Worm (Caenorhabditis elegans) whole organism, late embryonic: Measurements from ENCODE around the gene M02B1.3.

Source experiments
- C08G9.2 ChIP-seq: sonication (generic microtip); optimal IDR thresholded peaks from 2 replicates; lab custom pipeline; 2016; ENCODE audit warnings: mild to moderate bottlenecking, missing genetic modification characterization, moderate library complexity, missing compliant biosample characterization
- K02D7.2 ChIP-seq: sonication (generic microtip); optimal IDR thresholded peaks from 2 replicates; lab custom pipeline; 2017; ENCODE audit warnings: mild to moderate bottlenecking, missing genetic modification characterization, missing compliant biosample characterization
- K09A11.1 ChIP-seq: sonication (generic microtip); optimal IDR thresholded peaks from 2 replicates; lab custom pipeline; 2017; ENCODE audit warnings: antibody characterized with exemption, mild to moderate bottlenecking, missing genetic modification characterization, missing compliant biosample characterization; ENCODE audit not compliant: insufficient read depth
- ceh-14 ChIP-seq: sonication (generic microtip); optimal IDR thresholded peaks from 2 replicates; lab custom pipeline; 2016; ENCODE audit warnings: missing genotype, missing genetic modification characterization, missing compliant biosample characterization
- ceh-19 ChIP-seq: fragments of 200-800 bp; sonication (Bioruptor generic); optimal IDR thresholded peaks from 2 replicates; lab custom pipeline; 2018; ENCODE audit warnings: mild to moderate bottlenecking, missing genetic modification characterization, missing compliant biosample characterization
- ceh-2 ChIP-seq: sonication (generic microtip); optimal IDR thresholded peaks from 2 replicates; lab custom pipeline; 2016; ENCODE audit warnings: missing genotype, missing genetic modification characterization, missing compliant biosample characterization
- ceh-24 ChIP-seq: sonication (generic microtip); optimal IDR thresholded peaks from 2 replicates; lab custom pipeline; 2016; ENCODE audit warnings: mild to moderate bottlenecking, missing genetic modification characterization, missing compliant biosample characterization
- ceh-30 ChIP-seq: fragments of 150-350 bp; optimal IDR thresholded peaks from 2 replicates; lab custom pipeline; 2014; ENCODE audit warnings: missing biosample characterization, missing genetic modification characterization
- che-1 ChIP-seq: sonication (generic microtip); optimal IDR thresholded peaks from 2 replicates; lab custom pipeline; 2016; ENCODE audit warnings: mild to moderate bottlenecking, missing genetic modification characterization, missing compliant biosample characterization
- dmd-4 ChIP-seq: sonication (generic microtip); optimal IDR thresholded peaks from 2 replicates; lab custom pipeline; 2016; ENCODE audit warnings: borderline replicate concordance, missing genetic modification characterization, missing compliant biosample characterization
- dve-1 ChIP-seq: sonication (generic microtip); optimal IDR thresholded peaks from 2 replicates; lab custom pipeline; 2017; ENCODE audit warnings: antibody characterized with exemption, mild to moderate bottlenecking, missing genetic modification characterization, missing compliant biosample characterization
- elt-2 ChIP-seq: sonication (generic microtip); optimal IDR thresholded peaks from 2 replicates; lab custom pipeline; 2016; ENCODE audit warnings: missing genetic modification reagents, missing genetic modification characterization, missing compliant biosample characterization
- ets-4 ChIP-seq: sonication (generic microtip); optimal IDR thresholded peaks from 2 replicates; lab custom pipeline; 2016; ENCODE audit warnings: missing genetic modification characterization, missing compliant biosample characterization
- eyg-1 ChIP-seq: sonication (generic microtip); optimal IDR thresholded peaks from 2 replicates; lab custom pipeline; 2016; ENCODE audit warnings: missing genotype, missing genetic modification characterization, missing compliant biosample characterization
- fkh-6 ChIP-seq: sonication (generic microtip); optimal IDR thresholded peaks from 2 replicates; lab custom pipeline; 2016; ENCODE audit warnings: missing genetic modification characterization, missing compliant biosample characterization
- hlh-13 ChIP-seq: fragments of 200-800 bp; sonication (Bioruptor generic); optimal IDR thresholded peaks from 2 replicates; lab custom pipeline; 2018; ENCODE audit warnings: mild to moderate bottlenecking, missing genetic modification characterization, missing compliant biosample characterization
- hlh-15 ChIP-seq: sonication (generic microtip); optimal IDR thresholded peaks from 2 replicates; lab custom pipeline; 2016; ENCODE audit warnings: missing genetic modification characterization, missing compliant biosample characterization
- hlh-30 ChIP-seq: sonication (generic microtip); optimal IDR thresholded peaks from 2 replicates; lab custom pipeline; 2017; ENCODE audit warnings: antibody characterized with exemption, missing genetic modification characterization, missing compliant biosample characterization; ENCODE audit not compliant: insufficient read depth
- hlh-6 ChIP-seq: sonication (generic microtip); optimal IDR thresholded peaks from 2 replicates; lab custom pipeline; 2016; ENCODE audit warnings: missing genotype, missing genetic modification characterization, missing compliant biosample characterization
- hlh-8 ChIP-seq: sonication (generic microtip); optimal IDR thresholded peaks from 2 replicates; lab custom pipeline; 2016; ENCODE audit warnings: missing genotype, missing genetic modification characterization, missing compliant biosample characterization
- lim-6 ChIP-seq: sonication (generic microtip); optimal IDR thresholded peaks from 2 replicates; lab custom pipeline; 2016; ENCODE audit warnings: missing genetic modification characterization, missing compliant biosample characterization
- nfya-1 ChIP-seq: sonication (generic microtip); optimal IDR thresholded peaks from 2 replicates; lab custom pipeline; 2017; ENCODE audit warnings: missing genetic modification characterization, mild to moderate bottlenecking, missing compliant biosample characterization, antibody characterized with exemption, moderate library complexity
- nhr-232 ChIP-seq: sonication (generic microtip); optimal IDR thresholded peaks from 2 replicates; lab custom pipeline; 2016; ENCODE audit warnings: missing genetic modification characterization, missing compliant biosample characterization
- npax-4 ChIP-seq: sonication (generic microtip); optimal IDR thresholded peaks from 2 replicates; lab custom pipeline; 2016; ENCODE audit warnings: missing genetic modification characterization, missing compliant biosample characterization
- odd-2 ChIP-seq: sonication (generic microtip); optimal IDR thresholded peaks from 2 replicates; lab custom pipeline; 2017; ENCODE audit warnings: antibody characterized with exemption, mild to moderate bottlenecking, missing genetic modification characterization, missing compliant biosample characterization
- pat-9 ChIP-seq: fragments of 200-800 bp; sonication (Bioruptor generic); optimal IDR thresholded peaks from 2 replicates; lab custom pipeline; 2018; ENCODE audit warnings: mild to moderate bottlenecking, missing genetic modification characterization, moderate library complexity, missing compliant biosample characterization
- pax-1 ChIP-seq: fragments of 150-350 bp; optimal IDR thresholded peaks from 2 replicates; lab custom pipeline; 2014; ENCODE audit warnings: missing biosample characterization, missing genetic modification characterization
- pha-4 ChIP-seq: fragments of 150-350 bp; optimal IDR thresholded peaks from 2 replicates; lab custom pipeline; 2018; ENCODE audit warnings: missing biosample characterization, missing genetic modification reagents, missing genetic modification characterization
- pqm-1 ChIP-seq: sonication (generic microtip); optimal IDR thresholded peaks from 2 replicates; lab custom pipeline; 2016; ENCODE audit warnings: missing genetic modification characterization, missing compliant biosample characterization
- ref-2 ChIP-seq: sonication (generic microtip); optimal IDR thresholded peaks from 2 replicates; lab custom pipeline; 2016; ENCODE audit warnings: missing genetic modification characterization, missing compliant biosample characterization
- sox-2 ChIP-seq: fragments of 200-800 bp; sonication (Bioruptor generic); IDR thresholded peaks from 2 replicates; pipeline ENCODE4 v1.3.6; 2022; ENCODE audit warnings: missing genetic modification reagents, missing genetic modification characterization, missing compliant biosample characterization
- sox-4 ChIP-seq: sonication (generic microtip); optimal IDR thresholded peaks from 2 replicates; lab custom pipeline; 2017; ENCODE audit warnings: mild to moderate bottlenecking, missing genetic modification characterization, inconsistent platforms, missing compliant biosample characterization
- unc-55 ChIP-seq: sonication (generic microtip); optimal IDR thresholded peaks from 2 replicates; lab custom pipeline; 2017; ENCODE audit warnings: missing biosample characterization, missing genetic modification reagents, missing genetic modification characterization
- unc-86 ChIP-seq: sonication (generic microtip); optimal IDR thresholded peaks from 2 replicates; lab custom pipeline; 2016; ENCODE audit warnings: missing genetic modification characterization, missing compliant biosample characterization
- ztf-16 ChIP-seq: sonication (generic microtip); optimal IDR thresholded peaks from 2 replicates; lab custom pipeline; 2017; ENCODE audit warnings: missing genetic modification characterization, missing compliant biosample characterization

M02B1.3 gene

DNA sequence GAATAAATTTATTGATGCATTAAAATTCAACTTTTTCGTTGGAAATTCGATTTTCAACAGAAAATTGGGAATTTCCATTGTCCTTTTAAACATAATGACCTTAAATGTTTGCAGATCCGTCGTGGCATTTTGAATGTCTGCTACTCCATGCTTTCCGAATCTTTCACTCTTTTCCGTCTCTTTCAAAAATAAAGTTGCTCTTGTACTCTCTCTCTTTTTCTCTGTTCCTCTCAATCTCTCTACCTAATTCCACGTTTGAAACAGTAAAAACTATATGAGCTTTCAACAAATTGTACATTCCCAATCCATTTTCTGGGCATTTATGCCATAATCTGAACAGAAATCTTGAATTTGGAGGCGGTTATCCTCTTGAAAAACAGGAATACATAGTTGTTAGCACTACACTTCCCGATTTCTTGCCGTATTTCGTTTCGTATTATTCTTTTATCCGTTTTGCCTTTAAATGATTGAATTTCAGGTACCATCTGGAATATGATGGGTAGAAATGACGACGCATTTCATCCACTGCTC is 12.8 kb downstream of the M02B1.3 start, which contains the start of gene srf-3:
Gene srf-3 (plus strand): TSS at position 481 of the 531 bp plus-strand sequence.
- TF ChIP-seq sox-2 (no peak), K02D7.2 (no peak), dmd-4 (tag; lab: Kevin White, UChicago) (no peak), hlh-6 (tag; lab: Kevin White, UChicago) (no peak), ceh-2 (tag; lab: Kevin White, UChicago) (no peak), nfya-1 (no peak), ceh-14 (tag; lab: Kevin White, UChicago) (no peak), pha-4 (tag; lab: Kevin White, UChicago) (no peak), C08G9.2 (no peak), lim-6 (no peak), pqm-1 (tag; lab: Kevin White, UChicago) (no peak), nhr-232 (tag; lab: Kevin White, UChicago) (no peak), odd-2 (tag; lab: Kevin White, UChicago) (no peak), npax-4 (tag; lab: Kevin White, UChicago) (no peak), elt-2 (no peak)

DNA sequence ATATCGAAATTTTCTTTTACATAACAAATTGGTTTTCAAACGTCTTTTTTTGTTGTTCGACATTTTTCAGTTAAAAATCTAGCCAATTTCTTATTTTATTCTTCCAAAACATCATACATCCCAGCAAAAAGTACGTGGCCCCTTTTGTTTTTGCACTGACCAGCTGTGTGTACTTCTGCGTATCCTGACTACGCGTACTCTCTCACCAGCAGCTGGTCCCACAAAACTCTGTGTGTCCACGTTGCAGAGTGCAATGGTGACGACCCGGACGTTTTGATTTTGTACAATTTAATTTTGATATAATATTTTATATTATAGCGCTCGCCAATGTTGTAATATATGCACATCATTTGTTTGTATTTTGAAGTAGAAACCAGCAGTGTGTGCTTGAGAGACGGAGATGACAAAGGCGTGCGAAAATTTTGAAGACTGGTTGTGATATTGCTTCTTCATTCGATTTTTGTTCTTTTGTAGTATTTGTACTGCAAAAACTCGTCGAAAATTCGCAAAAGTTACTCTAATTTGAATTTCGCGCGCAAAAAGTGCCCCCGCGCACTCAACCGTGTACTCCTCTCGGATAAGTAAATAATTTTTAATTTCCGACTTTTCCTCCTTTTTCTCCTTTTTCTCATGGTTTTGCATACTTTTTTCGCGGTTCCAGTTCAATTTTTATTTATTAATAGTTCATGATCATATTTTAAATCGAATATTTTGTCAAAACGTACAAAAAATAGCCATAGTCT is 18.2 kb downstream of the M02B1.3 start:
- peak; percentile 14 for TF ChIP-seq nfya-1
- TF ChIP-seq elt-2, result peak; percentile 38
- no peak for TF ChIP-seq unc-55 (GFP tag; lab: Kevin White, UChicago)
- peak; percentile 37 for TF ChIP-seq hlh-8
- no peak for TF ChIP-seq fkh-6 (tag; lab: Kevin White, UChicago)
- TF ChIP-seq, all 69 proteins: peak for 3

DNA sequence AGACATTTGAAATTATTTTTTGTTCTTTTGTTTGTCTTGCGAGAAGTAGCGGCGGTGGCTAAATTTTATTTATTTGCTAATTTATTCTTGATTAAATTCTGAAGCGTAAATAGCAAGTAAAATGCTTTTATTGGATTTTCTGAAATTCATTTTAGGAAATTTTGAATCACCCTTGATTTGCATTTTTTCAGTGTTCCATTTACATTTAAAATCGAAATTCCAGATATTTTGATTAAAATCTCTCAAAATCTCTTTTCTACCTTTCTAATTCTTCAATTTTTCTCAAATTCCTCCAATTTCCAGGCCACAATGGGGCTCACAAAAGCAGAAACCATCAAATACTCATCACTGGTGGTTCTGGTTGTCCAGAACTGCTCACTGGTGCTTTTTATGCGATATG is 18.9 kb downstream of the M02B1.3 start, which contains the start of gene nstp-5:
Gene nstp-5 (plus strand): TSS at position 301 of the 400 bp plus-strand sequence.
- TF ChIP-seq hlh-30 (tag; lab: Kevin White, UChicago) (no peak), odd-2 (tag; lab: Kevin White, UChicago) (no peak), nhr-232 (tag; lab: Kevin White, UChicago) (no peak), ceh-2 (tag; lab: Kevin White, UChicago) (no peak), fkh-6 (tag; lab: Kevin White, UChicago) (no peak), pat-9 (no peak), ceh-19 (GFP tag; lab: Kevin White, UChicago) (no peak), pax-1 (no peak), ztf-16 (tag; lab: Kevin White, UChicago) (no peak), C08G9.2 (no peak), ceh-30 (no peak), ref-2 (tag; lab: Kevin White, UChicago) (no peak), hlh-15 (tag; lab: Kevin White, UChicago) (no peak), dve-1 (tag; lab: Kevin White, UChicago) (no peak)

DNA sequence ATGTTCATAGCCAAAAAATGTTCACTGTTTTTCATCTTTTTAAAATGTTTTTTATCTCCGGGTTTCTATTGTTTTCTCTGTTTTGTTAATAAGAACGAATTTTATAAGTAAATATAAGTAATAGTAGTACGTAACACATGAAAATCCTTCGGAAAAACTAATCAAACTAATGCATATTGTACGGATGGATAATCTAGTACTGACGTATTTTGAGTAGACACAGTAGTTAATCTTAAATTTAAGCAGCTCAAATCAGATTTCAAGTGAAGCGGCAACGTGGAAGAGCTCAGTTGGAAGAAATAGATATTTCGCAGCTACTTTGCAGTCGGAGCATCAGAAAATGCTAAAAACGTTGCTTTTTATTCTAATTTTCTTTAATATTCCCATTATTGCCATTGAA is 23.5 kb downstream of the M02B1.3 start, which contains the start of gene gcy-18:
Gene gcy-18 (plus strand): TSS at position 301 of the 400 bp plus-strand sequence.
- no peak for TF ChIP-seq nhr-232 (tag; lab: Kevin White, UChicago)
- TF ChIP-seq hlh-15 (tag; lab: Kevin White, UChicago), result no peak
- TF ChIP-seq che-1 (tag; lab: Kevin White, UChicago), result no peak
- no peak for TF ChIP-seq ets-4 (tag; lab: Kevin White, UChicago)
- TF ChIP-seq C08G9.2, result no peak
- no peak for TF ChIP-seq ceh-14 (tag; lab: Kevin White, UChicago)

DNA sequence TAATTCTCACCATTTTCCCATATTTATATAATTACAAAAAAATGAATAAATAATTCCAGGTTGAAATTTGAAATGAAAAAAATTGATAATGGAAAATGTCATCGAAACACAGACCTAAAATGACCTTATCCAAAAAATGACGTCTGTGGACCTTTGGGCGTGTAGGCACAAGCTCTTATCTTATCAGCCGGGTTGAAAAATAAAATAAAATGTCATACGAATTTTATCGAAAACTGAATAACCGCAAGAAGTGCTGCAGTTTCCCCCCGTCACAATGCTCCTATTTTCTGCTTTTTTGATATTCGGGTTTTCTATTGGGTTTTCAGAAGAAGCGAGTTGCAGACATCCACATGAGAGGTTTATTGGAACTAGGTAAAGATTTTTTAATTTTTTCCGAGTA is 29.6 kb downstream of the M02B1.3 start, which contains the start of gene clec-186:
Gene clec-186 (plus strand): TSS at position 226 of the 400 bp plus-strand sequence.
- TF ChIP-seq elt-2, result peak; percentile 46
- no peak for TF ChIP-seq hlh-30 (tag; lab: Kevin White, UChicago)
- TF ChIP-seq, all 69 proteins: peak for 1

DNA sequence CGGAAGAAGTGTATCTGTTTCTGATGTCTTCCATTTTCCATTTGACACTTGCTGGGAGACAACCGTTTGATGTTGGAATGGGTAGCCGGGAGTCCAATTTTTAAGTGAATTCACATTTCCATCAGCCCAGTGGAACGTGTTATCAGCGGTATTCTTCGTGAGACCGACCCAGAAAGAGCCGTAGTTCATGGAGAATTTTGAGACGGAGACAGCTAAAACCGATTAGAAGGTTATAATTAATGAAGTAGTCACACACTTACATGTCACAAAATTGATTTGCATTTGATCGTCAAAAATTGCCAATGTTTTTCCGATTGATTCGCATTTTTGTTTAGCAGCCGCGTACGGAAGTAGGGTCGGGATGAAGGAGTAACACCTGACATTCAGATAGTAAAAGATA is 33.1 kb downstream of the M02B1.3 start:
- no peak for TF ChIP-seq ref-2 (tag; lab: Kevin White, UChicago)
- no peak for TF ChIP-seq hlh-13 (GFP tag; lab: Kevin White, UChicago)
- no peak for TF ChIP-seq unc-55 (GFP tag; lab: Kevin White, UChicago)
- TF ChIP-seq sox-4, result no peak
- no peak for TF ChIP-seq hlh-30 (tag; lab: Kevin White, UChicago)
- TF ChIP-seq ceh-24 (tag; lab: Kevin White, UChicago), result no peak
- TF ChIP-seq eyg-1 (tag; lab: Kevin White, UChicago), result no peak
- no peak for TF ChIP-seq dmd-4 (tag; lab: Kevin White, UChicago)
- no peak for TF ChIP-seq hlh-15 (tag; lab: Kevin White, UChicago)
- TF ChIP-seq unc-86 (tag; lab: Kevin White, UChicago), result no peak
- TF ChIP-seq npax-4 (tag; lab: Kevin White, UChicago), result no peak
- no peak for TF ChIP-seq K09A11.1
- TF ChIP-seq, all 69 proteins: peak for 0
